Fruit fly (Drosophila melanogaster) whole organism: ENCODE data around the gene Grx3.
A peak's percentile ranks its signal among the peaks of the same experiment; 100 is the strongest.

Experiments
- CG8478 ChIP-seq: fragments of >200 bp; optimal IDR thresholded peaks from 2 replicates; lab custom pipeline; 2018; ENCODE audit warnings: inconsistent platforms
- Dll ChIP-seq: fragments of >200 bp; optimal IDR thresholded peaks from 2 replicates; lab custom pipeline; 2017
- EcR ChIP-seq, 2 experiments: fragments of >200 bp; optimal IDR thresholded peaks; 2 replicates each; lab custom pipeline; 2017; ENCODE audit warnings: missing biosample characterization in 2 of 2, missing genetic modification characterization in 2 of 2, missing genetic modification reagents in 2 of 2
- pan ChIP-seq: fragments of >200 bp; optimal IDR thresholded peaks from 2 replicates; lab custom pipeline; 2017
- psq ChIP-seq: fragments of >200 bp; optimal IDR thresholded peaks from 2 replicates; lab custom pipeline; 2017
- usp ChIP-seq: fragments of >200 bp; optimal IDR thresholded peaks from 2 replicates; lab custom pipeline; 2017; ENCODE audit warnings: missing biosample characterization, missing genetic modification characterization, mixed read lengths

Gene Grx3

DNA sequence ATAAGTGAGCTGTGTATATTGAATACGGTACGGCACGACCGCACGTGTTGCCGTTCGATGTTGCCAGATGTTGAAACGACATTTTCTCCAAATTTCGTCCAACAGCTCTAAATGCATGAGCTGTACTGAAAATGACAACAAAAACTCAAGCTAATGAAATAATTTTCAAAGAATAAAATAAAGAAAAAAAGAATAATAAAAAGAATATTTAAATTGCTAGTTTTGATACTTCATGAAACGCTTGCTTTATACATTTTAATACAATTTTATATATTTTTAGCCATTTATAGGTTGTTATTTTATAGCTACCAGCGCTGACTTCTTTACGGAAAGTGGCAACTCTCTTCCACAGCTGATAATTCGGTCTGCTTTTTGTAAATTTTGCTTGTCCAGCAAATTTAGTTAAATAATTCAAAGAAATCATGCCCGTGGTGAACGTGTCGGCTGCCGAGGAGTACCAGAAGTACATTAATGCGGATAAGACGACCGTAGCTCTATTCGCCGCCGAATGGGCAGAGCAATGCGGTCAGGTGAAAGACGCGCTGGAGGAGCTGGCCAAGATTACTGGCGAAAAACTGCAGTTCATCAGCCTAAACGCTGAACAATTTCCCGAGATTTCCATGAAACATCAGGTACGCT, at the start of gene Grx3, which contains the start of gene Nnp-1:
Gene Grx3, plus strand, starts transcription at position 339 of the 639 bp plus-strand sequence.
Gene Nnp-1, minus strand, starts transcription at position 81 of the 639 bp plus-strand sequence.
- TF ChIP-seq Dll (no peak), usp (GFP tag; lab: Kevin White, UChicago) (no peak), EcR (GFP tag; optimal IDR thresholded peaks at IDR 0.05; lab: Kevin White, UChicago) (no peak), psq (lab: Kevin White, UChicago) (no peak), CG8478 (lab: Kevin White, UChicago) (no peak), pan (no peak)

DNA sequence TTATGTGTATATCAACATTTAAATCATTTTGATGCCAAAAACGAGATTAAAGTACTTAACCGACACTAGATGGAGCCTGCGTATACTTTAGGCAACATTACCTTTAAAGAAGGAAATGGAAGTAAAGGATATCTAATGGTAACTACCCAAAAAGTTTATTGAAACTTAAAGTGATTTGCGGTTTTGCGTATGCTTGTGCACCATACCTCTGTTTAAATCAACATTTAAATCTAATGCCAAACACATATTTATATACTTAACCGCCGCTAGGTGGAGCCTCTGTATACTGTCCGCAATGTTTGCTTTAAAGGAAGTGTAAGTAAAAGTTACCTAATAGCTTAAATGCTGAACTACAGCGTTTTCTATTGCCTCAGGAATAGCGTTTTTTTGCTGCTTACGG, 40.4 kb upstream of the Grx3 start:
- TF ChIP-seq usp (GFP tag; lab: Kevin White, UChicago) (no peak), CG8478 (lab: Kevin White, UChicago) (no peak)

DNA sequence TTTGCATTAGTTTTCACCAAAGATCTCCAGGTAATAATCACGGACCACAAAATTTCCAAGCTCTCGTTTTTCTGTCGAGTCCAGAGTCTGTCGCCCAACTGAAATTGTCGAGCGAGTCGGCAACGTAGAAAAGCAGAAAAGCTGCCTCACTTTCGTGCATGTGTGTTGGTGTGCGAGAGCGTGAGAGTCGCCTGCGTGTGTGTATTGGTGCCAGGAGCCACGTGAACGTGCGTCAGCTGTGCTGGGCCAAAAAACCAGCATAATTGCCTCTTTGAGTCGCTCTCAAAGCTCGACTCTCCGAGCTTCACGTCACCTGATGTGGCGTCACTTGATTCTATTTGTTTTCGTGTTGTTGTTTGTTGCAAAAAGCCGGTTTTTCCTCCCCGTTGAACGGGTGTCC, 35.2 kb upstream of the Grx3 start, which contains the start of gene hbt:
Gene hbt, minus strand, starts transcription at position 101 of the 400 bp plus-strand sequence.
- TF ChIP-seq EcR (GFP tag; optimal IDR thresholded peaks at IDR 0.05; lab: Kevin White, UChicago) (no peak), Dll (no peak), pan (no peak), usp (GFP tag; lab: Kevin White, UChicago) (no peak), CG8478 (lab: Kevin White, UChicago) (no peak), psq (lab: Kevin White, UChicago) (no peak)

DNA sequence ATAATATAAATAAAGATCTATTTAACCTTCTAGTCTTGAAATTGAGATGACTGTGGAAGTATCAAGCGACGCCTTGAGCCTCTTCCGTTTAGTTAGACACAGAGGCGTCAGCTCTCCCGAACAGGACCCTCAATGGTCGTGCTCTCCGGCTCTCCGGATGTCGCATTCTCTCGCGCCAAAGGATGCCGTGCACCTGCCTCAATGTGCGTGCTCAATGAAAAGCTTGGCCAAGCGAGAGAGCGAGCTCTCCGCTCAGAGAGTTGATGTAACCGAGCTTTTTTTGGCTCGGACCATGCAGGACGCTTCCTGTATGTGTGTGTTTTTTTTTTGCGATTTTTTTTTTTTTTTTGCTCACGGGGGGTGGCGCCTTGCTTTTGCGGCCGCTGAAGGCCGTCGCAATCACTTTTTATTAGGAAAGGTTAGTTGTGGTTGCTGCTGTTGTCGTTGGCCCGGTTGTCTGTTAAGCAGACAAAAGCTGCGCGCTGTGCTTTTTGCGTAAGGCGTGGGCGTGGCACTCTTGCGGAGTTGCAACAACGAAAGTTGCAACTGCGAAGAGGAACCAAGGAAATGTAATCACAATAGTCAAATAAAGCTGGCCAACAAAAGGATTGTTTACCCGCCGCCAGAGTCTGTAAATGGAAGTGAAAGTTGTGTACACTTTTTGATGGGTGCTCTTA, 34.2 kb upstream of the Grx3 start:
- no peak for TF ChIP-seq CG8478 (lab: Kevin White, UChicago)
- TF ChIP-seq Dll: peak; percentile 62

DNA sequence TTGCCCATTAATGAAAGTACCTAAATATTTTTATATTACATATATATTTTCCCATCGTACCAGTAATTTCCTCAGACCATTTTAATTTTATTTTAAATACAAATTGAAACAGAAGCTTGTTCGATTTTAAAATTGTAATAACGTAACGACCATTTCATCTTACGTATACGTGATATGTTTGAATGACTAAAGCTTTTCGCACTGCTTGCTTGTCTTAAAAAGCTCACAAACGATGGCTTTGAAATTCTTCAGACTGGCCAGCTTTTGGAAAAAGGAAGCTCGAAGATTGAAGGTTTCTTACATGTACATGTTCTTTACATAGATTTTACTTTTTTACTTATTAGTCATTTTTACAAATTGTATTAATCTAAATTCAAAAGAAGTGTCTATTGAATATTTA, 33.5 kb upstream of the Grx3 start:
- TF ChIP-seq psq (lab: Kevin White, UChicago): no peak
- TF ChIP-seq usp (GFP tag; lab: Kevin White, UChicago): no peak
- no peak for TF ChIP-seq CG8478 (lab: Kevin White, UChicago)
- no peak for TF ChIP-seq Dll
- TF ChIP-seq pan: no peak
- TF ChIP-seq EcR (GFP tag; optimal IDR thresholded peaks at IDR 0.05; lab: Kevin White, UChicago): no peak

DNA sequence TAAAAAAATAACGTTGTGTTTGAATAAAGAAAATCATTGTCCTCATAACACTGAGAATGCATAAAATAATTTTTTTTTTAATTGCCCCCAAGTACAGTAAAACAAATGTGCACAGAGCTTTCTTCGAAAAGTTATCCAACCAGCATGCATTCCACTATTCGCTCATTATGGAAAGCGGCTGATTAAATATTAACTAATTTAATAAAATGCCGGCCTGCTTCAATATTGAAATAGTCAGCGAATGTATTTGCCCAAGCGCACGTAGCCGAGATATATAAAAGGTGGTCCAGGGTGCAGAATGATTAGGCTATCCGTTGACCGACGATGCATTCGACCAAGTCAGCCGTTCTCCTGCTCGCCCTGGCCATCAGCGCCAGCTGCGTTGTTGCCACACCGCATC, 18.8 kb upstream of the Grx3 start, which contains the start of gene CG16826:
Gene CG16826, plus strand, starts transcription at position 301 of the 400 bp plus-strand sequence.
- no peak for TF ChIP-seq pan
- no peak for TF ChIP-seq Dll
- no peak for TF ChIP-seq EcR (GFP tag; optimal IDR thresholded peaks at IDR 0.05; lab: Kevin White, UChicago)
- TF ChIP-seq usp (GFP tag; lab: Kevin White, UChicago): no peak
- TF ChIP-seq psq (lab: Kevin White, UChicago): no peak
- no peak for TF ChIP-seq CG8478 (lab: Kevin White, UChicago)

DNA sequence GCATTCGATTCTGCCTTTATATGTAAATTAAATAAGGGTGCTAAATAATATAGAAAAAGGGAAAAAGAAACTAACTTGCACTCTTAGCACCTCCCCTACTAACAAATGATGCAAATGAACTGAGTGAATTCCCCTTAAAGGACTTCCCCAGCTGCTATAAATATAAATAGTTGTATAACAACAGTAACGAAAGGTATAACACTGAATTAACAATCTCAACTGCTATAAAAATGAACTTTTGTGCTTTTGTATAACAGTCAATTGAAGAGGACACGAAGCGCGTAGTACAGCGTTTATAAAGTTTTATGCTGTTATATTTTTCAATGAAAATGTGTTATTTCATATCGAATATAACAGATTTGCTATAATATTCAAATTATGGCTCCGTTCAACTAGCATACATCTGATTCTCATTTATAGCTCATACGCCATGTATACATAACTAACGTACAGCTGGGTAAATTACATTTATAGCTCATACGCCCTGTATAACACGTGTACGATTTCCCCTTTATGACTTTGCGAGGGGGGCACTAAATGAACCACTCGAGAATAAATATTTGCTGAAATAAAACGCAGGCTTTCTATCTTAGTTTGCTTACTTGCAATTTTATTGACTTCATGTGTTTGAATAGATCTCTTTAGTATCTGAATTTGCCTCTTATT, 16.9 kb upstream of the Grx3 start:
- TF ChIP-seq Dll (no peak), EcR (GFP tag; optimal IDR thresholded peaks at IDR 0.05; lab: Kevin White, UChicago) (no peak), psq (lab: Kevin White, UChicago) (no peak), CG8478 (lab: Kevin White, UChicago) (no peak), usp (GFP tag; lab: Kevin White, UChicago) (no peak), pan (no peak)

DNA sequence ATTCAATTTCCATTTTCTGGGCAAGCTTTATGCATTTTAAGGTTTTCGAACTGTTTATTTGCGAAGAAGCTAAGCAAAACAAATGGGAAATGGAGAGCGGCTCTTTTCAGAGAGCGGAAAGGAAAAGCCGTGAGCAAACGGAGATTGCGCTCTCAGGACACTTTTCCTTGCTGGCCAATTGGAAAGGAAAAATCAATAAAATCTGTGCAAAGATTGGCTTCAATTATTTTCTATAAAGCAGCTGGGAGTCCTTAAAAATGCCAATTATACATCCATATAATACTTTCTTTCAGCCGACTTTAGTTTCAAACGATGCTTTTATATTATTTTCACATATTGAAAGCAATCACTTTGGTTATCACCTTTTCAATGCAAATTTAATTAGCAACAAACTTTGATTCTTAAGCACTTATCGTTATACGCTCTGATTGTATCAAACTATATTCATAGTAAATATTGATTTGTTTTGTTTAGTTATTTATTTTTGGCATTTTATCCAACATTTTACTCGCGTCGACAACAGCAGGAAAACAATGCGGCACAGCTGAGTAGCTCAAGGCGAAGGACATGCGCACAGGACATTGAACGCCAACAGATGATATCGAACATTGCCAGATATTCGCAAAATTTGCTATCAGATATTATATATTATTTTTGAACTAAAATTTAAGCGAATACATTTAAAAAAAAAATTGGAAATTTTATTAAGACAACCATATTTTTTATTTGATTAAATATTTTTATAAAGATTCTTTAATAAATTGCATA, 11.5 kb upstream of the Grx3 start, which contains the start of gene CG9395:
Gene CG9395, minus strand, starts transcription at position 494 of the 768 bp plus-strand sequence.
- no peak for TF ChIP-seq CG8478 (lab: Kevin White, UChicago)
- TF ChIP-seq usp (GFP tag; lab: Kevin White, UChicago): no peak
- no peak for TF ChIP-seq Dll
- TF ChIP-seq psq (lab: Kevin White, UChicago): no peak
- TF ChIP-seq EcR (GFP tag; optimal IDR thresholded peaks at IDR 0.05; lab: Kevin White, UChicago): no peak
- TF ChIP-seq pan: no peak

DNA sequence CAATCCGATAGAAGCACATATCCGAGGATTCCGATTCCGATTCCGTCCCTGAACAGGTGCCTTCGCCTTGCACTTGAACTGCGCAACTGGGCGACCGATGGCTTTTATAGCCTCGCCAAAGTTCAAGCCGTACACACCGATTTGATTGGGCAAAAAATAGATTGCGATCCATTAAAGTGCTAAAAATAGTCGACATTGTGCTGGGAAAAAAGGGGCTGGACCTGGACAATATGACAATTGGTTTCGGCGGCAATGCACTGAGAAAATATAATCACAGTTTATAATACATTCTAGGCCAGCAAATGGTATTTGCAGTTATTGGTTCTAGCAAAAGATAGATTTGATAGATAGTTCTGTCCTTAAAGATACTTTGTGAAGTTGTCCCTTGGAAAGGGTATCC, 4.8 kb upstream of the Grx3 start, which contains the start of gene CG9377:
Gene CG9377, minus strand, starts transcription at position 101 of the 400 bp plus-strand sequence.
- TF ChIP-seq Dll (no peak), psq (lab: Kevin White, UChicago) (no peak), EcR (GFP tag; optimal IDR thresholded peaks at IDR 0.05; lab: Kevin White, UChicago) (no peak), usp (GFP tag; lab: Kevin White, UChicago) (no peak), pan (no peak), CG8478 (lab: Kevin White, UChicago) (no peak)

DNA sequence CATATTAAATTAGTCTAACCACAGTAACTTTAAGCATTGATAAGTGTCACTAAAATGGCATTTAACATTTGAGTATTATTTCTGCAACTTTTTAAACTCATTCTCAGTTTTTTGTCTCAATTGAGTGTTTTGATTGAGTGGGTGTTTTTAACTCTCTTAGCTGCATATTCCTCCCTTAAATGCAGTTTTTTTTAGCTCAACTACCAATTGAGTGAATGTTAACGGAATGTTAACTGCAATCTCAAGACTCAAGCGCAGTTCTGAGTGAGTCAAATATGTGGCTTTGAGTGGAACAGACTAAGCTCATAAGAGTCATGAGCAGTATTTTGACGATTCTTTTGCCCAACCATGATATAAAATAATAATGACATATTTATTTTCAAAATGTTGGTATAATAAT, 3.3 kb upstream of the Grx3 start:
- TF ChIP-seq CG8478 (lab: Kevin White, UChicago): no peak
- no peak for TF ChIP-seq usp (GFP tag; lab: Kevin White, UChicago)
- no peak for TF ChIP-seq pan
- TF ChIP-seq EcR (GFP tag; optimal IDR thresholded peaks at IDR 0.05; lab: Kevin White, UChicago): no peak
- no peak for TF ChIP-seq psq (lab: Kevin White, UChicago)
- TF ChIP-seq Dll: no peak

DNA sequence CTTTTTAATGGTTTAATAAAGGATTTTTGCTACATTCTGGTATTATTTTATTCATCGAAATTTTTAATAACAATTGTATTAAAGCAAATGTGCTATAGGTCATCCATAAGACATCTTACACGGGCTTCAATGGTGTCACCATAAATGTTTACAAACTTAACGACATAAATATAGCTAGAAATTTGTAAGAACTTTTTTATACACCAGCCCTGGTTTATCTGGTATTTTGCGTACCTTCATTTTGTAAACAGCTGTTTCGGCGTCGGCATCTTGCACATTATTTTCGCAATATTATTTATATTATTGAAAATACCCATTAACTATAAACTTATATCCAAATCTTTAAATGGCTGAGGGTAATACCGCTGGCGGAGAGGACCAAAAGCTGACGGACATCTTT, 1.1 kb downstream of the Grx3 start, which contains the start of gene Tap42:
Gene Tap42, plus strand, starts transcription at position 240 of the 400 bp plus-strand sequence.
- TF ChIP-seq EcR (GFP tag; optimal IDR thresholded peaks at IDR 0.05; lab: Kevin White, UChicago) (no peak), CG8478 (lab: Kevin White, UChicago) (no peak), Dll (no peak), usp (GFP tag; lab: Kevin White, UChicago) (no peak), psq (lab: Kevin White, UChicago) (no peak), pan (no peak)
